Fruit fly (Drosophila melanogaster): Measurements from ENCODE around the gene CG5160.

The CG5160 gene

DNA sequence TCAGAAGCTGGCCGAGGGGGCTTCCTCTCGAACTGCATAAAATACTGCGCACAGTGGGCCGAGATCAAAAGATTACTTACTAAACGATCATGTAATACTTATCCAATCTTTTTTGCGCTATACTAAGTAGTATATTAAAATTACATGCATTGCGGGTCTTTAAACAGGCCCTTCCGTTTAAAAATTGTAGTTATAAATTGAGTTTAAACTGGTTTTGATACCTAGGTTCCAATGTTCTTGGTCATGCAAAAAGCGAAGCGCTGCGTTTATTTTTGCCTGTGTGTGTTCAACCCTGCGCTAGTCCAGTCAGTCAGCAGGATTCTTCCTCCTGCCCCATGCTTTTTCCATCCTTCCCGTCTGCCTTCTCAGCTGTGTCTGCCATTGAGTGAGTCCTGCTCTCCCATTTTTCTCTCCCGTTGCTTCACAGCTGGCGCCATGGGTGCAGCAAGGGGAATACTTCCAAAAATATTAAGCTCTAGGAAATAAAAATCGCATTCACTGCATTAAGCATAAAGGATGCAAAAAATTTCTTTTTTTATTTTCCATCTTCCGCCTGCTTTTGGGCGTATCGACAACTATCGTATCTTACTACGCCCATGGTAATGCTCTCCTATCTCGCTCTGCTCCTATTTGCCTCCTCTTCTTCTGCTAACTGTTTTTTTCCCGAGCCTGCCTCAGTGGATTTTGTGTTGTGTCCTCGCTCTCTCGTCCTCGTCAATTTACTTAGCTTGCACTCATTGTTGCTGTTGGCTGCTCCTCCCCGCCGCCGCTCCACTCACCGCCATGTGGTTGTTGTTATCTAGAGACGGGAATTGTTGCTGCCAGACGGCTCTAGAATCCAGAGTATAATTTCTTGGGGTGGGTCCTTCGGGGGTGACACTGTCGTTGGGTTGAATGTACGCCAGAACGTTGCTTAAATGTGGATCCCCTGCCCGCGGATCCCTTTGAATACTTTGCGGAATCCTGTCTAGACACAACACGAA, 22.0 kb upstream of the CG5160 start:
- TF ChIP-seq CG33017 (tag; optimal IDR thresholded peaks at IDR 0.05) (peak; percentile 48), tj (GFP tag; optimal IDR thresholded peaks at IDR 0.05) (no peak)

DNA sequence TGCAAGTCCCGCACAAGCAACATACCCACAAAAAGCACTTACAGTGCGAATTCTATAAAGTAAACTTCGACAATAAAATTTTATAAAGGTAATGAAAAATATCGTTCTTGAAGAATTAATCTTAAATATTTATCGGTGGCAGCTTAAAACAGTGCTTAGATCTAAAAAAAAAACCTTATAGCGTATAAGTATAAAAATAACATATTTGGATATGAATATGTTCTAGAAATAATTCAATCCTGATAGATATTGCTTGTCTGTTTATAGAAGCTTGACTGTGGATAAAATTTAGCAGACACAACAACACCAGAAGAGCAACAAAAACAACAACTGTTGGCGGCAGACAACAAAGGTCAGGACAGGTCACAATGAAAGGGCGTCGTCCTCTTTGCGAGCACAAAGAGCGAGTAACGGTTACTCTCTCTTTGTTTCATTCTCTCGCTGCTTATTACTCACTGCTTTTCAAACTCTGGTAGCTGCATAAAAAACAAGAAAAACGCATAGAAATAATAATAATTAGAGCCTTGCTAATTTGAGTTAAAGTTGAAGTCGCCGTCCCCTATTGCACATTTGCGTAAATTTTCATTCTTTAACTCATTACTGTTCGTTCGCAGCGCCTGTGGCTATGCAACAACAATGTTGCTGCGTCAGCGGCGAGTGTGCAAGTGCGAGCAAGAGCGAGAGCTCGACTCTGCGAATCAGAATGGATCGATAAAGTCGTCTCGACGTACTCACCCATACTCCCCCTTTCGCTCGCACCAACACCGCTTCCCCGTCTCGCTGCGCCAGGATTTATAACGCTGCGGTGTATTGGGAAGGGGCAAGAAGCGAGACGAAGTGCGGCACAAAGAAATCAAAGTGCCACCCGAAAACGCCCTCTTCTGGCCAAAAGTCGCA, 21.1 kb upstream of the CG5160 start:
- TF ChIP-seq CG33017 (tag; optimal IDR thresholded peaks at IDR 0.05) (no peak), tj (GFP tag; optimal IDR thresholded peaks at IDR 0.05) (peak; percentile 78)

dm6 chr2L:7418148-7418988, 19.8 kb upstream of the CG5160 start:
- TF ChIP-seq kay (GFP tag; ENCODE audit: borderline replicate concordance) (peak; percentile 93), cnc (optimal IDR thresholded peaks at IDR 0.05) (no peak), pad (GFP tag; optimal IDR thresholded peaks at IDR 0.05) (peak; percentile 28), tj (GFP tag; optimal IDR thresholded peaks at IDR 0.05) (peak; percentile 80), cic (GFP tag; optimal IDR thresholded peaks at IDR 0.05) (peak; percentile 15), CG14711 (tag; optimal IDR thresholded peaks at IDR 0.05) (no peak), bab1 (GFP tag; optimal IDR thresholded peaks at IDR 0.05) (peak; percentile 12), Mnt (GFP tag; optimal IDR thresholded peaks at IDR 0.05) (peak; percentile 55), CG12768 (GFP tag; optimal IDR thresholded peaks at IDR 0.05) (no peak)

DNA sequence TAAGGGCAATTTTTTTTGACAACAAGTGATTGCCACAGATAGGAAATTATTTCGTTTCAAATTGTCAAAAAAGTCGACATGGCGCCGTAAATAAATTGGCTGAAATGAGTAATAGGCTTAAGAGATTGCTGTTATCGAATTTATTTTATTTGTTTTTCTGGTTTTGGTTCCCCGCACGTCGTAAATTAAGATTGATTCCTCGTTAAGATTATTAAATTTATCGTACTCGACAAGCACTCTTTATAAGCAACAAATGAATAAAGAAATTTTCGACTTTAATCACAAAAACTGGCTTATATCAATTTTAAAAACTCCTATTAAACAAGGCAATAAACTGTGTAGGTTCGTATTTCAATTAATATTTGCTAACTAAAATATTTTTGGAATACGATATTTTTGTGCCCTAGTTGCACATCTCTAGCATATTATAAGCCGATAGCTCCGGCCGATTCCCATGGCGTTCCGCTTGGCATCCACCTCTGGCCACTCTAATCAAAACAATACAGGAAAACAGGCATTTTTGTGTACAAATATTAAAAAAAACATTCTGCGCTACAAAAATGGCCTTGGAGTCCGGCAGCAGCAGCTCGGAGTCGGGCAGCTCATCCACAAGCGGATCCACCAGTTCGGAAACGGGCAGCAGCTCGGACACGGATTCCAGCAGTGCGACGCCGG, 13.5 kb upstream of the CG5160 start, which contains the start of gene chm:
Gene chm (plus strand): TSS at position 471 of the 675 bp plus-strand sequence.
- TF ChIP-seq CG7045 (GFP tag; optimal IDR thresholded peaks at IDR 0.05) (peak; percentile 15), CG1620 (GFP tag; optimal IDR thresholded peaks at IDR 0.05) (peak; percentile 38), Hr96 (GFP tag; optimal IDR thresholded peaks at IDR 0.05) (peak; percentile 4), tj (GFP tag; optimal IDR thresholded peaks at IDR 0.05) (no peak), toe (GFP tag; optimal IDR thresholded peaks at IDR 0.05) (no peak), CG33017 (tag; optimal IDR thresholded peaks at IDR 0.05) (peak; percentile 2), CG11617 (GFP tag; optimal IDR thresholded peaks at IDR 0.05) (no peak), CG5204 (GFP tag; optimal IDR thresholded peaks at IDR 0.05) (no peak), CG7101 (tag; optimal IDR thresholded peaks at IDR 0.05) (peak; percentile 24), cnc (optimal IDR thresholded peaks at IDR 0.05) (no peak), cic (GFP tag; optimal IDR thresholded peaks at IDR 0.05) (no peak), bab1 (GFP tag; optimal IDR thresholded peaks at IDR 0.05) (peak; percentile 57), pad (GFP tag; optimal IDR thresholded peaks at IDR 0.05) (no peak)

DNA sequence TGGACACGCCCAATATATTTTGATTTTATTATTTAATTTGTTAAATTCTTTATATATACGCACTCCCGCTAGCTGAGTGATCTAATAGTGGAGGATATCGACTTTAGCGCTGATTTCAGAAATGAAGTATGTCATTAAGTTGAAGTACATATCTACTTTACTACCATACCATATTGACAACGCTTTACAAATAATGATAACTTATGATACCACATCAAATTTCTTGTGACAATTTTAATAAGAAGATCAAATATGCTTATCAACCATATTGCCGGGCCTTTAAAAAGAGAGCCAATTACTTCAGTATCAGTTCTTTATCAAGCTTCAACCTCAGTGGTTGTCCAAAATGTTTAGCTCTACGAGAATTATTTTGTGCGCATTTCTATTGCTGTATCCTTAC, 12.1 kb upstream of the CG5160 start, which contains the start of gene CG15818:
Gene CG15818 (plus strand): TSS at position 301 of the 400 bp plus-strand sequence.
- no peak for TF ChIP-seq bab1 (GFP tag; optimal IDR thresholded peaks at IDR 0.05)
- no peak for TF ChIP-seq cic (GFP tag; optimal IDR thresholded peaks at IDR 0.05)
- no peak for TF ChIP-seq Clk (GFP tag; optimal IDR thresholded peaks at IDR 0.05)
- no peak for TF ChIP-seq ovo (GFP tag; optimal IDR thresholded peaks at IDR 0.05)
- no peak for TF ChIP-seq toe (GFP tag; optimal IDR thresholded peaks at IDR 0.05)
- no peak for TF ChIP-seq pad (GFP tag; optimal IDR thresholded peaks at IDR 0.05)
- TF ChIP-seq tj (GFP tag; optimal IDR thresholded peaks at IDR 0.05), result no peak

dm6 chr2L:7409602-7410001, 11.1 kb upstream of the CG5160 start, which contains the start of gene CG5181:
TSS of gene CG5181 (minus strand) at chr2L:7409809.
- no peak for TF ChIP-seq Mnt (GFP tag; optimal IDR thresholded peaks at IDR 0.05)
- no peak for TF ChIP-seq CG1620 (GFP tag; optimal IDR thresholded peaks at IDR 0.05)
- no peak for TF ChIP-seq pad (GFP tag; optimal IDR thresholded peaks at IDR 0.05)
- TF ChIP-seq toe (GFP tag; optimal IDR thresholded peaks at IDR 0.05), result no peak
- TF ChIP-seq CG7101 (tag; optimal IDR thresholded peaks at IDR 0.05), result no peak
- no peak for TF ChIP-seq ovo (GFP tag; optimal IDR thresholded peaks at IDR 0.05)
